Fruit fly (Drosophila melanogaster) whole organism, embryonic: ENCODE measurements around the gene brat.

ENCODE experiments used
- Antp ChIP-seq: fragments of 200-800 bp; sonication (Bioruptor generic); optimal IDR thresholded peaks from 3 replicates; lab custom pipeline; 2016; ENCODE audit warnings: missing biosample characterization, missing genetic modification characterization
- Awh ChIP-seq: fragments of 200-800 bp; sonication (Bioruptor generic); IDR thresholded peaks from 2 replicates; pipeline ENCODE4, ENCODE4 v1.3.6; 2022; ENCODE audit warnings: missing biosample characterization, missing genetic modification characterization
- CG10959 ChIP-seq: fragments of 200-800 bp; sonication (Bioruptor generic); IDR thresholded peaks from 2 replicates; pipeline ENCODE4 v1.3.6; 2022; ENCODE audit warnings: missing biosample characterization, missing genetic modification characterization
- CG12071 ChIP-seq: fragments of 200-800 bp; sonication (Bioruptor generic); optimal IDR thresholded peaks from 3 replicates; lab custom pipeline; 2018; ENCODE audit warnings: missing biosample characterization, mild to moderate bottlenecking, missing genetic modification characterization
- CG12659 ChIP-seq: fragments of 200-800 bp; sonication (Bioruptor generic); optimal IDR thresholded peaks from 3 replicates; lab custom pipeline; 2017; ENCODE audit warnings: mild to moderate bottlenecking, missing biosample characterization, missing genetic modification reagents, missing genetic modification characterization
- CG13296 ChIP-seq: fragments of 200-800 bp; sonication (Bioruptor generic); optimal IDR thresholded peaks from 3 replicates; lab custom pipeline; 2018; ENCODE audit warnings: missing biosample characterization, mild to moderate bottlenecking, missing genetic modification characterization
- CG15011 ChIP-seq: fragments of 200-800 bp; sonication (Bioruptor generic); optimal IDR thresholded peaks from 3 replicates; lab custom pipeline; 2018; ENCODE audit warnings: missing biosample characterization, mild to moderate bottlenecking, missing genetic modification characterization
- CG1603 ChIP-seq: fragments of 200-800 bp; sonication (Bioruptor generic); optimal IDR thresholded peaks from 2 replicates; lab custom pipeline; 2019; ENCODE audit warnings: missing biosample characterization, mild to moderate bottlenecking, missing genetic modification characterization, moderate library complexity
- CG17359 ChIP-seq: fragments of 200-800 bp; sonication (Bioruptor generic); optimal IDR thresholded peaks from 3 replicates; lab custom pipeline; 2018; ENCODE audit warnings: missing biosample characterization, mild to moderate bottlenecking, missing genetic modification characterization, moderate library complexity
- CG18599 ChIP-seq: fragments of 200-800 bp; sonication (Bioruptor generic); optimal IDR thresholded peaks from 3 replicates; lab custom pipeline; 2017; ENCODE audit warnings: missing biosample characterization, missing genetic modification characterization, mild to moderate bottlenecking, moderate library complexity, missing genetic modification reagents
- CG18619 ChIP-seq: fragments of 200-800 bp; sonication (Bioruptor generic); optimal IDR thresholded peaks from 3 replicates; lab custom pipeline; 2017; ENCODE audit warnings: missing biosample characterization, mild to moderate bottlenecking, missing genetic modification characterization
- CG30020 ChIP-seq: fragments of 200-800 bp; optimal IDR thresholded peaks from 2 replicates; lab custom pipeline; 2019; ENCODE audit warnings: missing biosample characterization, mild to moderate bottlenecking, missing genetic modification characterization, moderate library complexity
- CG3281 ChIP-seq: fragments of 200-800 bp; sonication (Bioruptor generic); optimal IDR thresholded peaks from 3 replicates; lab custom pipeline; 2017; ENCODE audit warnings: missing biosample characterization, mild to moderate bottlenecking, missing genetic modification characterization
- CG4282 ChIP-seq: fragments of 200-800 bp; sonication (Bioruptor generic); optimal IDR thresholded peaks from 2 replicates; lab custom pipeline; 2016; ENCODE audit warnings: missing biosample characterization, missing genetic modification characterization
- CG4404 ChIP-seq: fragments of 200-800 bp; sonication (Bioruptor generic); IDR thresholded peaks from 2 replicates; pipeline ENCODE4 v1.3.6; 2022; ENCODE audit warnings: missing biosample characterization, missing genetic modification characterization
- CG5180 ChIP-seq: fragments of 200-800 bp; sonication (Bioruptor generic); optimal IDR thresholded peaks from 3 replicates; lab custom pipeline; 2017; ENCODE audit warnings: missing biosample characterization, missing genetic modification characterization, mild to moderate bottlenecking, moderate library complexity, missing genetic modification reagents
- CG6254 ChIP-seq: fragments of 200-800 bp; sonication (Bioruptor generic); optimal IDR thresholded peaks from 3 replicates; lab custom pipeline; 2017; ENCODE audit warnings: mild to moderate bottlenecking, missing biosample characterization, missing genetic modification reagents, missing genetic modification characterization
- Dbx ChIP-seq: fragments of 200-800 bp; sonication (Bioruptor generic); IDR thresholded peaks from 3 replicates; pipeline ENCODE4 v1.3.6; 2022; ENCODE audit warnings: missing biosample characterization, missing genetic modification characterization
- Ets65A ChIP-seq: fragments of 200-800 bp; sonication (Bioruptor generic); peaks from one replicate; lab custom pipeline; 2016; ENCODE audit warnings: missing biosample characterization, missing genetic modification characterization
- Ets97D ChIP-seq: fragments of 200-800 bp; sonication (Bioruptor generic); optimal IDR thresholded peaks from 3 replicates; lab custom pipeline; 2016; ENCODE audit warnings: missing biosample characterization, missing genetic modification characterization
- HLH3B ChIP-seq: fragments of 200-800 bp; sonication (Bioruptor generic); IDR thresholded peaks from 2 replicates; pipeline ENCODE4 v1.3.6; 2022; ENCODE audit warnings: missing biosample characterization, missing genetic modification characterization
- Hmr ChIP-seq: fragments of 200-800 bp; sonication (Bioruptor generic); optimal IDR thresholded peaks from 3 replicates; lab custom pipeline; 2017; ENCODE audit warnings: mild to moderate bottlenecking, missing biosample characterization, missing genetic modification reagents, missing genetic modification characterization
- Lhr ChIP-seq: fragments of 200-800 bp; sonication (Bioruptor generic); optimal IDR thresholded peaks from 3 replicates; lab custom pipeline; 2017; ENCODE audit warnings: mild to moderate bottlenecking, missing biosample characterization, missing genetic modification reagents, missing genetic modification characterization
- Rfx ChIP-seq: fragments of 200-800 bp; sonication (Bioruptor generic); IDR thresholded peaks from 2 replicates; pipeline ENCODE4 v1.3.6; 2022; ENCODE audit warnings: missing biosample characterization, missing genetic modification characterization
- Scr ChIP-seq: fragments of 200-800 bp; sonication (Bioruptor generic); IDR thresholded peaks from 2 replicates; pipeline ENCODE4 v1.3.6; 2022; ENCODE audit warnings: missing biosample characterization, missing genetic modification characterization; ENCODE audit not compliant: partially characterized antibody
- Sox100B ChIP-seq: fragments of 200-800 bp; sonication (Bioruptor generic); optimal IDR thresholded peaks from 3 replicates; lab custom pipeline; 2018; ENCODE audit warnings: missing biosample characterization, mild to moderate bottlenecking, missing genetic modification characterization
- Sox102F ChIP-seq: fragments of 200-800 bp; sonication (Bioruptor generic); optimal IDR thresholded peaks from 2 replicates; lab custom pipeline; 2018; ENCODE audit warnings: missing biosample characterization, mild to moderate bottlenecking, missing genetic modification characterization, moderate library complexity
- Spps ChIP-seq: fragments of 200-800 bp; sonication (Bioruptor generic); optimal IDR thresholded peaks from 2 replicates; lab custom pipeline; 2018; ENCODE audit warnings: missing biosample characterization, mild to moderate bottlenecking, missing genetic modification characterization
- abd-A ChIP-seq: fragments of 200-800 bp; sonication (Bioruptor generic); optimal IDR thresholded peaks from 3 replicates; lab custom pipeline; 2019; ENCODE audit warnings: missing biosample characterization, mild to moderate bottlenecking, missing genetic modification characterization, moderate library complexity
- ap ChIP-seq: fragments of 200-800 bp; sonication (Bioruptor generic); IDR thresholded peaks from 2 replicates; pipeline ENCODE4 v1.3.6; 2022; ENCODE audit warnings: missing biosample characterization, missing genetic modification characterization
- az2 ChIP-seq: fragments of 200-800 bp; sonication (Bioruptor generic); optimal IDR thresholded peaks from 3 replicates; lab custom pipeline; 2016; ENCODE audit warnings: missing biosample characterization, missing genetic modification characterization
- cad ChIP-seq: fragments of >200 bp; optimal IDR thresholded peaks from 2 replicates; lab custom pipeline; 2017; ENCODE audit warnings: missing biosample characterization, missing genetic modification characterization
- chinmo ChIP-seq: fragments of 200-800 bp; sonication (Bioruptor generic); IDR thresholded peaks from 4 replicates; pipeline ENCODE4 v1.3.6; 2022; ENCODE audit warnings: missing biosample characterization, missing genetic modification characterization; ENCODE audit not compliant: partially characterized antibody
- ci ChIP-seq: fragments of 200-800 bp; sonication (Bioruptor generic); IDR thresholded peaks from 3 replicates; pipeline ENCODE4 v1.3.6; 2022; ENCODE audit warnings: missing biosample characterization, missing genetic modification characterization
- crc ChIP-seq: fragments of 200-800 bp; sonication (Bioruptor generic); optimal IDR thresholded peaks from 2 replicates; lab custom pipeline; 2016; ENCODE audit warnings: missing biosample characterization, missing genetic modification characterization
- cwo ChIP-seq: fragments of 200-800 bp; sonication (Bioruptor generic); optimal IDR thresholded peaks from 3 replicates; lab custom pipeline; 2017; ENCODE audit warnings: missing biosample characterization, missing genetic modification characterization, mild to moderate bottlenecking, moderate library complexity, missing genetic modification reagents
- dmrt99B ChIP-seq: fragments of 200-800 bp; sonication (Bioruptor generic); optimal IDR thresholded peaks from 2 replicates; lab custom pipeline; 2018; ENCODE audit warnings: missing biosample characterization, mild to moderate bottlenecking, missing genetic modification characterization, moderate library complexity
- eyg ChIP-seq: fragments of 200-800 bp; sonication (Bioruptor generic); optimal IDR thresholded peaks from 3 replicates; lab custom pipeline; 2016; ENCODE audit warnings: missing biosample characterization, missing genetic modification characterization
- gce ChIP-seq: fragments of 200-800 bp; sonication (Bioruptor generic); IDR thresholded peaks from 3 replicates; pipeline ENCODE4 v1.3.6; 2022; ENCODE audit warnings: missing biosample characterization, missing genetic modification characterization
- grn ChIP-seq: fragments of 200-800 bp; sonication (Bioruptor generic); optimal IDR thresholded peaks from 3 replicates; lab custom pipeline; 2017; ENCODE audit warnings: missing biosample characterization, missing genetic modification characterization
- ham ChIP-seq: fragments of 200-800 bp; sonication (Bioruptor generic); IDR thresholded peaks from 2 replicates; pipeline ENCODE4 v1.3.6; 2022; ENCODE audit warnings: missing biosample characterization, missing genetic modification characterization
- ind ChIP-seq: fragments of 200-800 bp; sonication (Bioruptor generic); optimal IDR thresholded peaks from 3 replicates; lab custom pipeline; 2016; ENCODE audit warnings: missing biosample characterization, missing genetic modification characterization
- kni ChIP-seq: fragments of 200-800 bp; sonication (Bioruptor generic); optimal IDR thresholded peaks from 3 replicates; lab custom pipeline; 2017; ENCODE audit warnings: mild to moderate bottlenecking, missing biosample characterization, missing genetic modification reagents, missing genetic modification characterization
- oc ChIP-seq: fragments of 200-800 bp; sonication (Bioruptor generic); optimal IDR thresholded peaks from 2 replicates; lab custom pipeline; 2018; ENCODE audit warnings: missing biosample characterization, mild to moderate bottlenecking, missing genetic modification characterization, moderate library complexity
- odd ChIP-seq: fragments of 200-800 bp; sonication (Bioruptor generic); optimal IDR thresholded peaks from 2 replicates; lab custom pipeline; 2017; ENCODE audit warnings: missing biosample characterization, mild to moderate bottlenecking, missing genetic modification characterization
- phol ChIP-seq: fragments of 200-800 bp; sonication (Bioruptor generic); optimal IDR thresholded peaks from 3 replicates; lab custom pipeline; 2018; ENCODE audit warnings: missing biosample characterization, mild to moderate bottlenecking, missing genetic modification characterization, moderate library complexity
- prd ChIP-seq, 3 experiments: fragments of >200 bp in 2 of 3; fragments of 200-800 bp in 1 of 3; sonication (Bioruptor generic) in 1 of 3; optimal IDR thresholded peaks in 2 of 3; IDR thresholded peaks in 1 of 3; 2 replicates in 2 of 3; 3 replicates in 1 of 3; pipeline versions ENCODE4 v1.3.6 to Lab custom; 2017 to 2022; ENCODE audit warnings: missing biosample characterization in 1 of 3, missing genetic modification characterization in 1 of 3
- pzg ChIP-seq: fragments of 200-800 bp; sonication (Bioruptor generic); optimal IDR thresholded peaks from 3 replicates; lab custom pipeline; 2018; ENCODE audit warnings: missing biosample characterization, mild to moderate bottlenecking, missing genetic modification characterization, moderate library complexity
- salm ChIP-seq: fragments of 200-800 bp; sonication (Bioruptor generic); optimal IDR thresholded peaks from 2 replicates; lab custom pipeline; 2018; ENCODE audit warnings: missing biosample characterization, mild to moderate bottlenecking, missing genetic modification characterization
- sd ChIP-seq: fragments of 200-800 bp; sonication (Bioruptor generic); optimal IDR thresholded peaks from 3 replicates; lab custom pipeline; 2018; ENCODE audit warnings: missing biosample characterization, mild to moderate bottlenecking, missing genetic modification characterization, moderate library complexity
- tna ChIP-seq: fragments of 200-800 bp; sonication (Bioruptor generic); IDR thresholded peaks from 2 replicates; pipeline ENCODE4 v1.3.6; 2022; ENCODE audit warnings: missing biosample characterization, missing genetic modification characterization; ENCODE audit not compliant: partially characterized antibody

Gene brat

DNA sequence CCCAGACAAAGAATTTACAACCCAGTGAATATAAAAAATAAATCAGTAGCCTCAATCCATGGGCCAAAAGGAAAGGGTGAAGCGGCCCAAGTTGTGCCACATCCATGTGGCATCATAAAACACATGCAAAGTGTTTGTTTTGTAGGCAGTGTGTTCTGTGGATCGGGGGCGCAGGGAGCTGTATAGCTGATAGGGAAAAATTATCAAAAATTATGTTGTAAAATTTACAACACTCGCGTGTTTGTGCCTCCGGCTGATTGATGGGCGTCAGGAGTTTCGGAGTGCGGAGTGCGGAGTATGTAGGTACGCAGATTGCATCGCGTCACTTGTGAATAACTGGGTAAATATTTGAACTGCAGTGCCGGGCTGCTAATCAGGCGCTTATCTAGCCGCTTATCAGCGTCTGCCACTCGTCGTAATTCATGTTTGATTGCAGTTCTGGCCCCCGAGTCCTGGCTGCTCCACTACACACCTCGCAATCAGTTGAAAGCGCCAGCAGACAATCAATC is 58.2 kb downstream of the brat start (continued):
- TF ChIP-seq kni (GFP tag; lab: Kevin White, UChicago), result peak; percentile 63
- no peak for TF ChIP-seq ham
- TF ChIP-seq crc (GFP tag; lab: Kevin White, UChicago), result no peak
- TF ChIP-seq odd (GFP tag; lab: Kevin White, UChicago), result peak; percentile 67
- peak; percentile 22 for TF ChIP-seq CG17359
- peak; percentile 5 for TF ChIP-seq CG18599
- no peak for TF ChIP-seq tna
- no peak for TF ChIP-seq Rfx (GFP tag; lab: Robert Waterston, UW)
- peak; percentile 38 for TF ChIP-seq Spps
- TF ChIP-seq chinmo (GFP tag; lab: Robert Waterston, UW), result no peak
- no peak for TF ChIP-seq Sox102F (GFP tag; lab: Kevin White, UChicago)
- peak; percentile 36 for TF ChIP-seq CG3281 (GFP tag; lab: Kevin White, UChicago)
- peak; percentile 46 for TF ChIP-seq CG15011 (GFP tag; lab: Kevin White, UChicago)
- TF ChIP-seq Ets65A, result no peak
- TF ChIP-seq HLH3B (GFP tag; lab: Robert Waterston, UW), result peak; percentile 26; the same call in 1 of the 2 replicates
- TF ChIP-seq cad, result peak; percentile 77
- TF ChIP-seq gce, result 0 out of 3 replicates have a peak, but pooled peaks have one; percentile 30
- TF ChIP-seq CG12071 (GFP tag; lab: Kevin White, UChicago), result peak; percentile 58
- no peak for TF ChIP-seq eyg
- peak; percentile 76 for TF ChIP-seq sd
- TF ChIP-seq Dbx, result no peak
- peak; percentile 49 for TF ChIP-seq CG13296
- peak; percentile 56 for TF ChIP-seq cwo (GFP tag; lab: Kevin White, UChicago)
- TF ChIP-seq Awh (GFP tag; lab: Robert Waterston, UW), result peak; percentile 52; the same call in 1 of the 2 replicates
- TF ChIP-seq az2 (GFP tag; lab: Kevin White, UChicago), result no peak
- peak; percentile 31 for TF ChIP-seq Lhr
- no peak for TF ChIP-seq abd-A (tag; lab: Kevin White, UChicago)
- TF ChIP-seq dmrt99B (tag; lab: Kevin White, UChicago), result peak; percentile 45
- no peak for TF ChIP-seq Antp (GFP tag; lab: Kevin White, UChicago)
- peak; percentile 67 for TF ChIP-seq Sox100B (GFP tag; lab: Kevin White, UChicago)
- TF ChIP-seq grn (GFP tag; lab: Kevin White, UChicago), result peak; percentile 93
- TF ChIP-seq oc (tag; lab: Kevin White, UChicago), result no peak
- peak; percentile 38 for TF ChIP-seq salm (tag; lab: Kevin White, UChicago)
- no peak for TF ChIP-seq Hmr
- peak; percentile 70 for TF ChIP-seq CG6254 (GFP tag; lab: Kevin White, UChicago)
- peak; percentile 64 for TF ChIP-seq CG5180 (GFP tag; lab: Kevin White, UChicago)
- TF ChIP-seq CG12659 (GFP tag; lab: Kevin White, UChicago), result no peak

DNA sequence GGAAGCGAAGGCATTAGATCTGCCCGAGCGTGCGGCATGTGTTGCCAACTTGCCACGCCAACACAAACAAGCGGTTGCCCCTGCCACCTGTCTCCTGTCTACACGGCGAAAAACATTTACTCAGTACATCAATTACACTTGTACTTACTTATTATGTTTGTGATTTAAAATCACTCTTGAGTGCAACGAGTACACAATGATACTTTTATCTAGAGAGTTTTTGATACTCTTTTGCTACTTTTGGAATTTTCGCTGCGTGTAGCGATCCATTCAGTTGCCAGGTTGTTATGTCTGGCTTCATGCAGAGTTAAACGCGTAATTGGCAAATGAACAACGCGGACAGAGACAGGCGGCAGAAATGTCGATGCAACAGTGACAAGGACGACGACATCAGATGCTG is 60.1 kb downstream of the brat start:
- TF ChIP-seq prd (optimal IDR thresholded peaks at IDR 0.05; lab: Kevin White, UChicago) (no peak), prd (GFP tag; IDR thresholded peaks at IDR 0.05; lab: Robert Waterston, UW) (peak; percentile 66; the same call in 2 of the 3 replicates), phol (tag; lab: Kevin White, UChicago) (peak; percentile 15), CG4282 (no peak), ci (GFP tag; lab: Robert Waterston, UW) (peak; percentile 60; the same call in 1 of the 3 replicates), CG30020 (no peak), CG10959 (GFP tag; lab: Robert Waterston, UW) (peak; percentile 47; the same call in 1 of the 2 replicates), pzg (no peak), ap (GFP tag; lab: Robert Waterston, UW) (no peak), crc (GFP tag; lab: Kevin White, UChicago) (no peak), CG4404 (GFP tag; lab: Robert Waterston, UW) (peak; percentile 51; the same call in 1 of the 2 replicates), Rfx (GFP tag; lab: Robert Waterston, UW) (no peak), CG1603 (peak; percentile 34), ind (GFP tag; lab: Kevin White, UChicago) (peak; percentile 17), Scr (no peak), Ets97D (no peak), dmrt99B (tag; lab: Kevin White, UChicago) (peak; percentile 8), CG18619 (GFP tag; lab: Kevin White, UChicago) (no peak)
